Fruit fly (Drosophila melanogaster) whole organism: ENCODE measurements around the gene frac.

Experiments
- CG8478 ChIP-seq: fragments of >200 bp; optimal IDR thresholded peaks from 2 replicates; lab custom pipeline; 2018; ENCODE audit warnings: inconsistent platforms
- Dll ChIP-seq: fragments of >200 bp; optimal IDR thresholded peaks from 2 replicates; lab custom pipeline; 2017
- EcR ChIP-seq, 2 experiments: fragments of >200 bp; optimal IDR thresholded peaks; 2 replicates each; lab custom pipeline; 2017; ENCODE audit warnings: missing biosample characterization in 2 of 2, missing genetic modification characterization in 2 of 2, missing genetic modification reagents in 2 of 2
- pan ChIP-seq: fragments of >200 bp; optimal IDR thresholded peaks from 2 replicates; lab custom pipeline; 2017
- psq ChIP-seq: fragments of >200 bp; optimal IDR thresholded peaks from 2 replicates; lab custom pipeline; 2017
- usp ChIP-seq: fragments of >200 bp; optimal IDR thresholded peaks from 2 replicates; lab custom pipeline; 2017; ENCODE audit warnings: missing biosample characterization, missing genetic modification characterization, mixed read lengths

DNA sequence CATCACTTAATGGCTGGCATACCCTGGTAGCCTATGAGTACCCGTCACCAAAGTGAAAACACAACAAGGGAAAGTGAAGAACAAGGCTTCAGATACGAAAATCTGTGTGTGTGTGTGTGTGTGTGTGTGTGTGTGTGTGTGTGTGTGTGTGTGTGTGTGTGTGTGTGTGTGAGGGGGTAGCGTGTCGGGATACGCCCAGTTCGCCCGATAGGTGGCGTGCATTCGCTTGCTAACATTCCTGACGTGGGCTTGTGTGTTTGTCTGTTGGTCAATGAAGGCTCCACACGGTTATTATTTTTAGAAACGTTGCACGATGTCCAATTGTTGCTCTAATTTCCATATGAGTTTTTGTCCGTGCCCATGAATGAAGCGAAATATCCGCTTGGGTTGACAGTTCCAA lies 1.8 kb upstream of the frac start:
- TF ChIP-seq pan (lab: Kevin White, UChicago) (no peak), usp (GFP tag; lab: Kevin White, UChicago) (no peak), CG8478 (lab: Kevin White, UChicago) (no peak), psq (lab: Kevin White, UChicago) (no peak), EcR (GFP tag; optimal IDR thresholded peaks at IDR 0.05; lab: Kevin White, UChicago) (no peak), Dll (lab: Kevin White, UChicago) (no peak)
